Fruit fly (Drosophila melanogaster) whole organism, prepupa: ENCODE measurements around the gene CG31897.

ENCODE experiments used
- CG10631 ChIP-seq: fragments of 200-800 bp; sonication (Bioruptor generic); optimal IDR thresholded peaks from 2 replicates; lab custom pipeline; 2016; ENCODE audit warnings: missing biosample characterization, missing genetic modification characterization
- CG11762 ChIP-seq: fragments of 200-800 bp; sonication (Bioruptor generic); optimal IDR thresholded peaks from 3 replicates; lab custom pipeline; 2016; ENCODE audit warnings: missing biosample characterization, missing genetic modification characterization; ENCODE audit not compliant: insufficient read depth
- CG15336 ChIP-seq: fragments of 200-800 bp; sonication (Bioruptor generic); IDR thresholded peaks from 2 replicates; pipeline ENCODE4 v1.3.6; 2022; ENCODE audit warnings: missing biosample characterization, missing genetic modification characterization
- CG1621 ChIP-seq: fragments of 200-800 bp; sonication (Bioruptor generic); optimal IDR thresholded peaks from 3 replicates; lab custom pipeline; 2018; ENCODE audit warnings: missing biosample characterization, mild to moderate bottlenecking, missing genetic modification characterization
- CG16779 ChIP-seq: fragments of 200-800 bp; sonication (Bioruptor generic); optimal IDR thresholded peaks from 3 replicates; lab custom pipeline; 2017; ENCODE audit warnings: missing biosample characterization, mild to moderate bottlenecking, missing genetic modification characterization
- CG3032 ChIP-seq: fragments of 200-800 bp; optimal IDR thresholded peaks from 2 replicates; lab custom pipeline; 2019; ENCODE audit warnings: missing biosample characterization, mild to moderate bottlenecking, missing genetic modification characterization, moderate library complexity
- CG31627 ChIP-seq: fragments of 200-800 bp; sonication (Bioruptor generic); optimal IDR thresholded peaks from 3 replicates; lab custom pipeline; 2016; ENCODE audit warnings: missing biosample characterization, missing genetic modification characterization
- CG32006 ChIP-seq: fragments of 200-800 bp; sonication (Bioruptor generic); optimal IDR thresholded peaks from 3 replicates; lab custom pipeline; 2017; ENCODE audit warnings: missing biosample characterization, mild to moderate bottlenecking, missing genetic modification characterization
- CG4318 ChIP-seq: fragments of 200-800 bp; sonication (Bioruptor generic); optimal IDR thresholded peaks from 3 replicates; lab custom pipeline; 2017; ENCODE audit warnings: missing biosample characterization, mild to moderate bottlenecking, missing genetic modification characterization
- CG6792 ChIP-seq: fragments of 200-800 bp; sonication (Bioruptor generic); optimal IDR thresholded peaks from 3 replicates; lab custom pipeline; 2016; ENCODE audit warnings: missing biosample characterization, missing genetic modification characterization
- CG6854 ChIP-seq: fragments of 200-800 bp; sonication (Bioruptor generic); optimal IDR thresholded peaks from 2 replicates; lab custom pipeline; 2017; ENCODE audit warnings: missing biosample characterization, mild to moderate bottlenecking, missing genetic modification characterization
- CG7368 ChIP-seq: fragments of 200-800 bp; sonication (Bioruptor generic); optimal IDR thresholded peaks from 3 replicates; lab custom pipeline; 2016; ENCODE audit warnings: missing biosample characterization, missing genetic modification characterization
- CG8319 ChIP-seq: fragments of 200-800 bp; sonication (Bioruptor generic); optimal IDR thresholded peaks from 3 replicates; lab custom pipeline; 2016; ENCODE audit warnings: missing biosample characterization, missing genetic modification characterization
- CG8632 ChIP-seq: fragments of 200-800 bp; sonication (Bioruptor generic); optimal IDR thresholded peaks from 3 replicates; lab custom pipeline; 2016; ENCODE audit warnings: missing biosample characterization, missing genetic modification characterization
- Eip78C ChIP-seq: fragments of 200-800 bp; sonication (Bioruptor generic); peaks from one replicate; lab custom pipeline; 2016; ENCODE audit warnings: missing biosample characterization, missing genetic modification characterization
- Hr4 ChIP-seq: fragments of 200-800 bp; sonication (Bioruptor generic); optimal IDR thresholded peaks from 3 replicates; lab custom pipeline; 2016; ENCODE audit warnings: missing biosample characterization, missing genetic modification characterization
- OdsH ChIP-seq: fragments of 200-800 bp; sonication (Bioruptor generic); optimal IDR thresholded peaks from 3 replicates; lab custom pipeline; 2016; ENCODE audit warnings: missing biosample characterization, missing genetic modification characterization
- Smox ChIP-seq: fragments of 200-800 bp; sonication (Bioruptor generic); optimal IDR thresholded peaks from 3 replicates; lab custom pipeline; 2016; ENCODE audit warnings: missing biosample characterization, missing genetic modification characterization
- Sox102F ChIP-seq: fragments of 200-800 bp; sonication (Bioruptor generic); optimal IDR thresholded peaks from 2 replicates; lab custom pipeline; 2016; ENCODE audit warnings: missing biosample characterization, mild to moderate bottlenecking, missing genetic modification characterization
- Sox14 ChIP-seq: fragments of 200-800 bp; sonication (Bioruptor generic); optimal IDR thresholded peaks from 3 replicates; lab custom pipeline; 2016; ENCODE audit warnings: missing biosample characterization, missing genetic modification characterization
- Sox15 ChIP-seq: fragments of 200-800 bp; sonication (Bioruptor generic); optimal IDR thresholded peaks from 3 replicates; lab custom pipeline; 2016; ENCODE audit warnings: missing biosample characterization, missing genetic modification characterization
- cyc ChIP-seq: fragments of 200-800 bp; sonication (Bioruptor generic); optimal IDR thresholded peaks from 3 replicates; lab custom pipeline; 2016; ENCODE audit warnings: missing biosample characterization, missing genetic modification characterization
- dac ChIP-seq: fragments of 200-800 bp; sonication (Bioruptor generic); optimal IDR thresholded peaks from 2 replicates; lab custom pipeline; 2017; ENCODE audit warnings: missing biosample characterization, mild to moderate bottlenecking, missing genetic modification characterization
- dsx ChIP-seq: fragments of 200-800 bp; optimal IDR thresholded peaks from 3 replicates; lab custom pipeline; 2019; ENCODE audit warnings: missing biosample characterization, mild to moderate bottlenecking, missing genetic modification characterization, moderate library complexity; ENCODE audit not compliant: poor library complexity, severe bottlenecking
- eg ChIP-seq: fragments of 200-800 bp; sonication (Bioruptor generic); IDR thresholded peaks from 3 replicates; pipeline ENCODE4 v1.3.6; 2022; ENCODE audit warnings: missing biosample characterization, missing genetic modification characterization
- esn ChIP-seq: fragments of 200-800 bp; sonication (Bioruptor generic); optimal IDR thresholded peaks from 2 replicates; lab custom pipeline; 2016; ENCODE audit warnings: missing biosample characterization, mild to moderate bottlenecking, missing genetic modification characterization, moderate library complexity
- fd59A ChIP-seq: fragments of 200-800 bp; sonication (Bioruptor generic); optimal IDR thresholded peaks from 2 replicates; lab custom pipeline; 2017; ENCODE audit warnings: missing biosample characterization, mild to moderate bottlenecking, missing genetic modification characterization, missing genetic modification reagents
- fd85E ChIP-seq: fragments of 200-800 bp; sonication (Bioruptor generic); optimal IDR thresholded peaks from 3 replicates; lab custom pipeline; 2016; ENCODE audit warnings: missing biosample characterization, missing genetic modification characterization
- fkh ChIP-seq: fragments of 200-800 bp; sonication (Bioruptor generic); optimal IDR thresholded peaks from 3 replicates; lab custom pipeline; 2017; ENCODE audit warnings: missing biosample characterization, mild to moderate bottlenecking, missing genetic modification characterization, moderate library complexity
- lz ChIP-seq: fragments of 200-800 bp; sonication (Bioruptor generic); optimal IDR thresholded peaks from 3 replicates; lab custom pipeline; 2016; ENCODE audit warnings: missing biosample characterization, missing genetic modification characterization
- ss ChIP-seq, 2 experiments: fragments of 200-800 bp; sonication (Bioruptor generic); optimal IDR thresholded peaks; 2 replicates in 1 of 2; 3 replicates in 1 of 2; lab custom pipeline; 2017 to 2018; ENCODE audit warnings: mild to moderate bottlenecking in 2 of 2, missing biosample characterization in 2 of 2, missing genetic modification characterization in 2 of 2, moderate library complexity in 1 of 2
- svp ChIP-seq: fragments of 200-800 bp; sonication (Bioruptor generic); peaks from one replicate; lab custom pipeline; 2016; ENCODE audit warnings: missing biosample characterization, missing genetic modification characterization
- vri ChIP-seq: fragments of 200-800 bp; sonication (Bioruptor generic); optimal IDR thresholded peaks from 3 replicates; lab custom pipeline; 2016; ENCODE audit warnings: missing biosample characterization, mild to moderate bottlenecking, missing genetic modification characterization

Gene CG31897

dm6 chr2L:8478911-8479706, 36.9 kb downstream of the CG31897 start (continued):
- TF ChIP-seq vri (GFP tag; lab: Kevin White, UChicago) = peak; percentile 69
- TF ChIP-seq CG32006 (GFP tag; lab: Kevin White, UChicago) = no peak
- peak; percentile 40 for TF ChIP-seq CG8632
- TF ChIP-seq CG31627 (GFP tag; lab: Kevin White, UChicago) = no peak
- peak; percentile 65 for TF ChIP-seq dsx (GFP tag; lab: Kevin White, UChicago)
- TF ChIP-seq Sox102F (GFP tag; lab: Kevin White, UChicago) = peak; percentile 72
- TF ChIP-seq CG6854 (GFP tag; lab: Kevin White, UChicago) = peak; percentile 93
- peak; percentile 38 for TF ChIP-seq OdsH (GFP tag; lab: Kevin White, UChicago)
- no peak for TF ChIP-seq CG4318 (GFP tag; lab: Kevin White, UChicago)
- TF ChIP-seq Hr4 = peak; percentile 21
- TF ChIP-seq dac = peak; percentile 48
- TF ChIP-seq CG3032 (tag; lab: Kevin White, UChicago) = peak; percentile 77
- peak; percentile 70 for TF ChIP-seq fd59A
- TF ChIP-seq Eip78C (GFP tag; lab: Kevin White, UChicago) = peak; percentile 78
- peak; percentile 38 for TF ChIP-seq fd85E (GFP tag; lab: Kevin White, UChicago)
- peak; percentile 89 for TF ChIP-seq eg (GFP tag; lab: Robert Waterston, UW)
- peak; percentile 9 for TF ChIP-seq Smox
- TF ChIP-seq Sox14 (GFP tag; lab: Kevin White, UChicago) = peak; percentile 22
- TF ChIP-seq CG1621 (tag; lab: Kevin White, UChicago) = peak; percentile 88

DNA sequence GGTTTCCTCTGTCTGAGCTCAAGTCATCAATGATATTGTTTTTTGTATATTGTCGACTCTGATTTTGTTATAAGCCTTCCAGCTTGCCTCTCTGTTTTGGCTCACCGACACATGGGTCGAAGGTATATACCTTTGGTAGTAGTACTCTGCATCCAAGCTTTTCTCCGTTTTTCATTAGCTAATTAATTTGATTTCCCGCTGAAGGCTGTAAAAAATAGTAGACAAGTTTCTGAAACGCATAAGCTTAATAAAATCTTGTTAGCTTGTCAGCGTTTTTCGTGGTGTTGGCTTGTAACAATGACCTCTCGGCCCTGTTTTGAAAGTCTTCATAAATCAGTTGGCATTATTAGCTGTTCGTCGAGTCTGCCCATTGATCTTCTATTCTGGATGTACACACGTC, 38.6 kb downstream of the CG31897 start:
- TF ChIP-seq CG16779 (tag; lab: Kevin White, UChicago) = no peak
- no peak for TF ChIP-seq Smox
- TF ChIP-seq CG11762 (GFP tag; lab: Kevin White, UChicago) = no peak
- no peak for TF ChIP-seq vri (GFP tag; lab: Kevin White, UChicago)
- TF ChIP-seq CG10631 (GFP tag; lab: Kevin White, UChicago) = no peak

DNA sequence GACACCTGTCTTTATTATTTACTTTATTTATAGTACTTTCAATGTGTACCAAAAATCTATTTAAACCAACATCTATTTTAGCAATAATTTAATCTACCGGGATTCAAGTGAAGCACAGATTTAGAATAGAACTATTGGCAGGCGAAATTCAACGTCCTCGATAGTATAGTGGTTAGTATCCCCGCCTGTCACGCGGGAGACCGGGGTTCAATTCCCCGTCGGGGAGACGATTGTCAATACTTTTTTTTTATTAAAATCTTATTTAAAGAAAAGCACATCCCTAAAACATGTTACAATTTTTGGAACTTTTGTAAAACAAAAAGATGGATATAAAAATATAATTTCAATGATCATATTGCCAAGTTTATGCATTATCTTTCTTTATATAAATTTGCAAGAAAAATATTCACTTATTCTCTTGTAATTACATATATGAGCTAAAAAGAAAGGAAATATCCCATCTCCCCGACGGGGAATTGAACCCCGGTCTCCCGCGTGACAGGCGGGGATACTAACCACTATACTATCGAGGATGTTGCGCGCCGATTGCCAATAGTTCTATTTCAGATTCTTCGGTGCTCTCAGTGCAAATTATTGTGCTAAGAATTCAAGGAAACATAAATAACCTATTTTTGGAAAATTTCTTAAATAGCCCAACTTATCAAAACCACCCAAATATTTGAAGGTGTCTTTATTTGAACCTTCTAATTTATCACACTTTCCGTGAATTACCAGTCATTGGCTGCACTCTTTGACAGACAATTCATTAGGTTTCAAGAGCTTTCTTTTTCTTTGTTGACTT, 39.6 kb downstream of the CG31897 start, which contains the start of gene CG43796:
Gene CG43796 (plus strand): TSS at position 752 of the 802 bp plus-strand sequence.
- TF ChIP-seq Sox15 = no peak
- TF ChIP-seq CG15336 (GFP tag; lab: Robert Waterston, UW) = no peak
- no peak for TF ChIP-seq esn (GFP tag; lab: Kevin White, UChicago)
- peak; percentile 50 for TF ChIP-seq Eip78C (GFP tag; lab: Kevin White, UChicago)
- TF ChIP-seq svp (GFP tag; lab: Kevin White, UChicago) = peak; percentile 28
- no peak for TF ChIP-seq CG10631 (GFP tag; lab: Kevin White, UChicago)
- TF ChIP-seq Smox = no peak
- no peak for TF ChIP-seq CG7368
- no peak for TF ChIP-seq ss (GFP tag; optimal IDR thresholded peaks at IDR 0.05; lab: Kevin White, UChicago)

DNA sequence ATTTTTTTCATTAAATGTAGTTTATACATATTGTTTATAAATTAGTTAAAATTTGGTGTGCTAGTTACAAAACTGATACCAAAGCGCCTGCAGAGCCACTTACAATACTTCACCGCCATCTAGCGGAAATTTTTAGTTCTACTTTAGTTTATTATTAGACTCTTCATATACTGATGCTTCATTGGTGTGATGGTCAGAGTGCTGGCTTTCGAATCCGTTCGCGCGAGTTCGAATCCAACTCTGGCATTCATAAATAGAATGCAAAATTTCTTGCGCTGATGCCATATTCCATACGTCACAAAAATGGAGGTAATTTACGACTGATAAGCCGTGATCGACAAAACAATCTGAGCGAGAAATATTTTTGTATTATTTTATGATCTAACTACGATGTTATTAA, 43.3 kb downstream of the CG31897 start:
- TF ChIP-seq CG6854 (GFP tag; lab: Kevin White, UChicago) (peak; percentile 7), Eip78C (GFP tag; lab: Kevin White, UChicago) (peak; percentile 65), svp (GFP tag; lab: Kevin White, UChicago) (peak; percentile 71), CG10631 (GFP tag; lab: Kevin White, UChicago) (no peak)

DNA sequence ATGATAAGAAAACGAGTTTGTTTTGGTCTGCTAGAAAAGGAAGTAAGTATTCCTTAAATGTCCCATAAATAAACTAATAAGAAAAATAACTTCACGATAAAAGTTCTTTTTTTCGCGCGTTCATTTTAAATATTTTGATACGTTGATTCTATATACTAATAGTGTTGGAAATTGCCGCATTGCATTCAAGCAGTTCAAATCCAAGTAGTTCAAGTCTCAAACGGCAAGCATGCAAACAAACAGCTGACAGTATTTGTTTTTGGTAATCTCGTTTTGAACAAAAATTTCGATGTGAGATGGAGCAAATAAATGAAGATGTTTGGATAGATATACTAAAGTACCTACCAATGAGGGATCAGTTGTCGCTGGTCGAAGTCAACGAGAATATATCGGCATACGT, 46.5 kb downstream of the CG31897 start, which contains the start of gene CG13088:
Gene CG13088 (plus strand): TSS at position 247 of the 400 bp plus-strand sequence.
- no peak for TF ChIP-seq CG4318 (GFP tag; lab: Kevin White, UChicago)
- peak; percentile 24 for TF ChIP-seq cyc
- TF ChIP-seq CG8319 (GFP tag; lab: Kevin White, UChicago) = no peak
- peak; percentile 98 for TF ChIP-seq fkh
- peak; percentile 2 for TF ChIP-seq CG6792 (GFP tag; lab: Kevin White, UChicago)
- no peak for TF ChIP-seq CG3032 (tag; lab: Kevin White, UChicago)
- no peak for TF ChIP-seq eg (GFP tag; lab: Robert Waterston, UW)
- peak; percentile 12 for TF ChIP-seq Smox
- TF ChIP-seq lz (GFP tag; lab: Kevin White, UChicago) = peak; percentile 14
- TF ChIP-seq, all 60 proteins: peak for 5
